Worm (Caenorhabditis elegans) whole organism, midembryonic: Measurements from ENCODE around the gene lipl-7.

Source experiments
- T22C8.4 ChIP-seq: fragments of 200-800 bp; sonication (Bioruptor generic); IDR thresholded peaks from 2 replicates; pipeline ENCODE4 v1.3.6; 2022; ENCODE audit warnings: missing genetic modification characterization, missing compliant biosample characterization
- cog-1 ChIP-seq: sonication (generic microtip); optimal IDR thresholded peaks from 2 replicates; lab custom pipeline; 2016; ENCODE audit warnings: missing genetic modification characterization, missing compliant biosample characterization
- flt-1 ChIP-seq: fragments of 200-800 bp; sonication (Bioruptor generic); IDR thresholded peaks from 2 replicates; pipeline ENCODE4 v1.3.6; 2022; ENCODE audit warnings: missing genetic modification characterization, missing compliant biosample characterization
- klf-2 ChIP-seq: fragments of 200-800 bp; sonication (Bioruptor generic); conservative IDR thresholded peaks from 2 replicates; pipeline ENCODE4 v1.3.6; 2022; ENCODE audit warnings: missing genetic modification reagents, missing genetic modification characterization, missing compliant biosample characterization
- med-1 ChIP-seq: sonication (generic microtip); optimal IDR thresholded peaks from 2 replicates; lab custom pipeline; 2017; ENCODE audit warnings: missing genetic modification characterization, mild to moderate bottlenecking, missing compliant biosample characterization, antibody characterized with exemption, missing genetic modification reagents; ENCODE audit not compliant: insufficient read depth
- ref-1 ChIP-seq: fragments of 200-800 bp; sonication (Bioruptor generic); conservative IDR thresholded peaks from 2 replicates; pipeline ENCODE4 v1.3.6; 2022; ENCODE audit warnings: missing genetic modification reagents, missing genetic modification characterization, missing compliant biosample characterization
- tab-1 ChIP-seq: fragments of 200-800 bp; sonication (Bioruptor generic); IDR thresholded peaks from 2 replicates; pipeline ENCODE4 v1.3.6; 2022; ENCODE audit warnings: missing genetic modification characterization, missing compliant biosample characterization
- ztf-23 ChIP-seq: fragments of 200-800 bp; sonication (Bioruptor generic); IDR thresholded peaks from 2 replicates; pipeline ENCODE4 v1.3.6; 2022; ENCODE audit warnings: missing genetic modification reagents, missing genetic modification characterization, missing compliant biosample characterization
- ztf-29 ChIP-seq: fragments of 200-800 bp; sonication (Bioruptor generic); IDR thresholded peaks from 2 replicates; pipeline ENCODE4 v1.3.6; 2022; ENCODE audit warnings: missing genetic modification reagents, missing genetic modification characterization, missing compliant biosample characterization

lipl-7 gene

ce11 chrIV:10232456-10232855 lies 9.2 kb downstream of the lipl-7 start, which contains the start of gene F01G10.4:
Gene F01G10.4, minus strand, starts transcription at chrIV:10232556.
- no peak for TF ChIP-seq ztf-23 (GFP tag; lab: Robert Waterston, UW)
- no peak for TF ChIP-seq med-1 (GFP tag; lab: Kevin White, UChicago)
- TF ChIP-seq tab-1 (GFP tag; lab: Robert Waterston, UW), result no peak
- no peak for TF ChIP-seq ref-1
- no peak for TF ChIP-seq klf-2
- no peak for TF ChIP-seq flt-1
- no peak for TF ChIP-seq cog-1
- TF ChIP-seq T22C8.4 (GFP tag; lab: Robert Waterston, UW), result no peak
- TF ChIP-seq ztf-29 (GFP tag; lab: Robert Waterston, UW), result no peak

ce11 chrIV:10230971-10231370 lies 10.7 kb downstream of the lipl-7 start, which contains the start of gene F01G10.5:
Gene F01G10.5, minus strand, starts transcription at chrIV:10231071.
- TF ChIP-seq ztf-23 (GFP tag; lab: Robert Waterston, UW) (no peak), klf-2 (no peak), ref-1 (no peak), med-1 (GFP tag; lab: Kevin White, UChicago) (no peak)

ce11 chrIV:10227534-10227933 lies 14.1 kb downstream of the lipl-7 start, which contains the start of gene F01G10.6:
Gene F01G10.6, minus strand, starts transcription at chrIV:10227634.
- TF ChIP-seq ref-1 (no peak), klf-2 (no peak), ztf-29 (GFP tag; lab: Robert Waterston, UW) (no peak), flt-1 (no peak), cog-1 (no peak), tab-1 (GFP tag; lab: Robert Waterston, UW) (no peak), T22C8.4 (GFP tag; lab: Robert Waterston, UW) (no peak), ztf-23 (GFP tag; lab: Robert Waterston, UW) (no peak), med-1 (GFP tag; lab: Kevin White, UChicago) (no peak)

- no peak for TF ChIP-seq klf-2
- no peak for TF ChIP-seq ztf-29 (GFP tag; lab: Robert Waterston, UW)
- no peak for TF ChIP-seq flt-1
- no peak for TF ChIP-seq tab-1 (GFP tag; lab: Robert Waterston, UW)
- no peak for TF ChIP-seq med-1 (GFP tag; lab: Kevin White, UChicago)
- no peak for TF ChIP-seq ztf-23 (GFP tag; lab: Robert Waterston, UW)
- no peak for TF ChIP-seq T22C8.4 (GFP tag; lab: Robert Waterston, UW)
- TF ChIP-seq cog-1, result no peak
- no peak for TF ChIP-seq ref-1
Observed at ce11 chrIV:10223723-10224122, 17.9 kb downstream of the lipl-7 start, which contains the start of gene nas-12. Gene nas-12, plus strand, starts transcription at chrIV:10224023.

- TF ChIP-seq ztf-29 (GFP tag; lab: Robert Waterston, UW) (0 out of 2 replicates have a peak, but pooled peaks have one; percentile 44), cog-1 (peak; percentile 58), T22C8.4 (GFP tag; lab: Robert Waterston, UW) (no peak)
Observed at ce11 chrIV:10222122-10222589, 19.5 kb downstream of the lipl-7 start, which contains the start of gene C24F3.2. Gene C24F3.2, plus strand, starts transcription at chrIV:10222539.

ce11 chrIV:10221187-10221586 lies 20.4 kb downstream of the lipl-7 start, which contains the start of gene tram-1:
Gene tram-1, minus strand, starts transcription at chrIV:10221287.
- TF ChIP-seq tab-1 (GFP tag; lab: Robert Waterston, UW) (no peak), med-1 (GFP tag; lab: Kevin White, UChicago) (no peak), ztf-23 (GFP tag; lab: Robert Waterston, UW) (no peak), klf-2 (no peak), T22C8.4 (GFP tag; lab: Robert Waterston, UW) (no peak), ztf-29 (GFP tag; lab: Robert Waterston, UW) (no peak), flt-1 (no peak)

ce11 chrIV:10219208-10219607 lies 22.4 kb downstream of the lipl-7 start, which contains the start of gene qns-1:
Gene qns-1, minus strand, starts transcription at chrIV:10219308.
- no peak for TF ChIP-seq tab-1 (GFP tag; lab: Robert Waterston, UW)
- no peak for TF ChIP-seq ztf-29 (GFP tag; lab: Robert Waterston, UW)
- TF ChIP-seq cog-1, result no peak
- TF ChIP-seq T22C8.4 (GFP tag; lab: Robert Waterston, UW), result no peak
- no peak for TF ChIP-seq klf-2
- TF ChIP-seq ref-1, result no peak
- TF ChIP-seq med-1 (GFP tag; lab: Kevin White, UChicago), result no peak

- TF ChIP-seq tab-1 (GFP tag; lab: Robert Waterston, UW), result no peak
- TF ChIP-seq ref-1, result no peak
- TF ChIP-seq ztf-29 (GFP tag; lab: Robert Waterston, UW), result no peak
- TF ChIP-seq med-1 (GFP tag; lab: Kevin White, UChicago), result no peak
- no peak for TF ChIP-seq cog-1
- no peak for TF ChIP-seq klf-2
- no peak for TF ChIP-seq ztf-23 (GFP tag; lab: Robert Waterston, UW)
Observed at ce11 chrIV:10216704-10217296, 24.8 kb downstream of the lipl-7 start.

ce11 chrIV:10216078-10216477 lies 25.5 kb downstream of the lipl-7 start, which contains the start of gene col-124:
Gene col-124, plus strand, starts transcription at chrIV:10216451.
- TF ChIP-seq tab-1 (GFP tag; lab: Robert Waterston, UW), result no peak
- no peak for TF ChIP-seq ztf-29 (GFP tag; lab: Robert Waterston, UW)
- no peak for TF ChIP-seq cog-1
- TF ChIP-seq flt-1, result no peak
- TF ChIP-seq ref-1, result no peak
- no peak for TF ChIP-seq klf-2
- TF ChIP-seq med-1 (GFP tag; lab: Kevin White, UChicago), result no peak
- TF ChIP-seq T22C8.4 (GFP tag; lab: Robert Waterston, UW), result no peak
- no peak for TF ChIP-seq ztf-23 (GFP tag; lab: Robert Waterston, UW)

ce11 chrIV:10215393-10215792 lies 26.2 kb downstream of the lipl-7 start:
- no peak for TF ChIP-seq klf-2
- TF ChIP-seq med-1 (GFP tag; lab: Kevin White, UChicago), result no peak
- no peak for TF ChIP-seq ztf-29 (GFP tag; lab: Robert Waterston, UW)
- no peak for TF ChIP-seq T22C8.4 (GFP tag; lab: Robert Waterston, UW)
- no peak for TF ChIP-seq ref-1
- no peak for TF ChIP-seq tab-1 (GFP tag; lab: Robert Waterston, UW)
- no peak for TF ChIP-seq ztf-23 (GFP tag; lab: Robert Waterston, UW)
- TF ChIP-seq cog-1, result no peak
- no peak for TF ChIP-seq flt-1
